1 fruit fly cellular context compared by ENCODE assay signal in the genomic region with DNA sequence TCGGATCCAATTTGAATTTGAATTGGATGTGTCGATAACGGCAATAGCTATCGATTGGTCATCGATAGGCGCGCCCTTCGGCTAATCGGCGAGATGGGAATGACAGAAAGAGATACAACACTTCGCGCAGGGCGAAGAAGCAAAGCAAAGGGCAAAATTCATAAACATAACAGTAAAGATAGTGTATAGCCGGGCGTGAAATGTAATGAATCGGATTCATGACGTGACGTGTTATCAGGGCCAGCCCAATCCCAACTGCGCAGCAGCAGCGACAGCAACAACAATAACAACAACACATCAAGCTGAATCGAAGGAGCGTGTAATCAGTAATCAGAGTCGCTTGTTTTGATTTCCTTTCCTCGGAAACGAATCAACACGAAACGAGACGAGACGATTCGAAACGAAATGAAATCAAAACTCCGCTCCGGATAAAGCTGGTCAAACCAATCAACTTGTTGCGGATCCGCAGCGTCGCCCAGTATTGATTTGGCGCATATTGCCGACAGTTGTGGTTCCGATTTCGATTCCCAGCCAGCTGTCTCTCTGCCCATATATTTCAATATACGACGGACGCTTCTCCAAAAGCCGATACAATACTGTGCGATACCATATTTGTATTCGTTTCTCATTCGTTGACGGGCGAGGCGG.
TF ChIP-seq lines count a peak whose summit lies in the region.

snz (plus strand) TSS at position 107 of the 648 bp plus-strand sequence.

TF ChIP-seq in whole organism, embryonic, 481 proteins besides CTCF, POLR2A, EP300 and RAD21 (continued from another document and continues in another):
- TF ChIP-seq ato (GFP tag; IDR thresholded peaks at IDR 0.05; lab: Robert Waterston, UW; ENCODE audit: partially characterized antibody) (peak; percentile 50; the same call in 1 of the 2 replicates), CG9817 (tag; optimal IDR thresholded peaks at IDR 0.05; lab: Kevin White, UChicago) (no peak), zfh2 (GFP tag; optimal IDR thresholded peaks at IDR 0.05; lab: Kevin White, UChicago) (no peak), CG8478 (optimal IDR thresholded peaks at IDR 0.05; lab: Kevin White, UChicago) (no peak), luna (GFP tag; optimal IDR thresholded peaks at IDR 0.05; lab: Kevin White, UChicago) (no peak), Pdp1 (GFP tag; optimal IDR thresholded peaks at IDR 0.05; lab: Kevin White, UChicago) (peak in 1 of 2 experiments; percentile 52), CG12744 (GFP tag; optimal IDR thresholded peaks at IDR 0.05; lab: Kevin White, UChicago) (no peak), phol (tag; optimal IDR thresholded peaks at IDR 0.05; lab: Kevin White, UChicago) (no peak), BtbVII (GFP tag; optimal IDR thresholded peaks at IDR 0.05; lab: Kevin White, UChicago) (peak; percentile 55), Sox102F (GFP tag; optimal IDR thresholded peaks at IDR 0.05; lab: Kevin White, UChicago) (no peak), ind (GFP tag; optimal IDR thresholded peaks at IDR 0.05; lab: Kevin White, UChicago) (no peak), sisA (GFP tag; IDR thresholded peaks at IDR 0.05; lab: Robert Waterston, UW) (no peak), pho (GFP tag; optimal IDR thresholded peaks at IDR 0.05; lab: Kevin White, UChicago) (no peak), CG8765 (GFP tag; IDR thresholded peaks at IDR 0.05; lab: Robert Waterston, UW) (no peak), sima (GFP tag; optimal IDR thresholded peaks at IDR 0.05; lab: Kevin White, UChicago) (no peak), H2.0 (GFP tag; IDR thresholded peaks at IDR 0.05; lab: Robert Waterston, UW) (no peak), exex (tag; optimal IDR thresholded peaks at IDR 0.05; lab: Kevin White, UChicago) (peak; percentile 68), chm (GFP tag; IDR thresholded peaks at IDR 0.05; lab: Robert Waterston, UW) (no peak), Atf6 (GFP tag; IDR thresholded peaks at IDR 0.05; lab: Robert Waterston, UW) (no peak), CG15696 (tag; optimal IDR thresholded peaks at IDR 0.05; lab: Kevin White, UChicago) (no peak), lab (GFP tag; optimal IDR thresholded peaks at IDR 0.05; lab: Kevin White, UChicago) (peak; percentile 46), Blimp-1 (GFP tag; optimal IDR thresholded peaks at IDR 0.05; lab: Kevin White, UChicago) (no peak), CG6254 (GFP tag; optimal IDR thresholded peaks at IDR 0.05; lab: Kevin White, UChicago) (no peak), CG1792 (GFP tag; optimal IDR thresholded peaks at IDR 0.05; lab: Kevin White, UChicago) (no peak), br (optimal IDR thresholded peaks at IDR 0.05; lab: Kevin White, UChicago) (no peak), fd64A (GFP tag; optimal IDR thresholded peaks at IDR 0.05; lab: Kevin White, UChicago) (no peak), Mrtf (GFP tag; IDR thresholded peaks at IDR 0.05; lab: Robert Waterston, UW) (no peak), vvl (GFP tag; IDR thresholded peaks at IDR 0.05; lab: Robert Waterston, UW) (no peak), CG7271 (tag; optimal IDR thresholded peaks at IDR 0.05; lab: Kevin White, UChicago) (no peak), CG17568 (GFP tag; optimal IDR thresholded peaks at IDR 0.05; lab: Kevin White, UChicago) (no peak), trem (tag; optimal IDR thresholded peaks at IDR 0.05; lab: Kevin White, UChicago) (peak; percentile 1), MBD-R2 (GFP tag; IDR thresholded peaks at IDR 0.05; lab: Robert Waterston, UW) (peak; percentile 52; the same call in 1 of the 2 replicates), CG43689 (GFP tag; IDR thresholded peaks at IDR 0.05; lab: Robert Waterston, UW) (no peak), CG1602 (GFP tag; optimal IDR thresholded peaks at IDR 0.05; lab: Kevin White, UChicago) (no peak), B-H1 (GFP tag; IDR thresholded peaks at IDR 0.05; lab: Robert Waterston, UW) (no peak), CG15514 (GFP tag; optimal IDR thresholded peaks at IDR 0.05; lab: Kevin White, UChicago) (peak; percentile 25), tin (GFP tag; optimal IDR thresholded peaks at IDR 0.05; lab: Kevin White, UChicago) (no peak), CG14014 (GFP tag; IDR thresholded peaks at IDR 0.05; lab: Robert Waterston, UW) (no peak), CG17328 (GFP tag; IDR thresholded peaks at IDR 0.05; lab: Robert Waterston, UW) (no peak), MTF-1 (GFP tag; optimal IDR thresholded peaks at IDR 0.05; lab: Kevin White, UChicago; ENCODE audit: borderline replicate concordance) (no peak), CG34224 (GFP tag; IDR thresholded peaks at IDR 0.05; lab: Robert Waterston, UW; ENCODE audit: partially characterized antibody) (peak; percentile 76), Hmr (GFP tag; optimal IDR thresholded peaks at IDR 0.05; lab: Kevin White, UChicago) (no peak), sr (GFP tag; IDR thresholded peaks at IDR 0.05; lab: Robert Waterston, UW) (no peak), CG14441 (GFP tag; IDR thresholded peaks at IDR 0.05; lab: Robert Waterston, UW) (no peak), Aef1 (GFP tag; IDR thresholded peaks at IDR 0.05; lab: Robert Waterston, UW) (no peak), Med (GFP tag; lab: Kevin White, UChicago) (peak; percentile 71), CG17361 (GFP tag; IDR thresholded peaks at IDR 0.05; lab: Robert Waterston, UW) (no peak), salm (tag; optimal IDR thresholded peaks at IDR 0.05; lab: Kevin White, UChicago) (no peak), Hand (GFP tag; optimal IDR thresholded peaks at IDR 0.05; lab: Kevin White, UChicago) (peak; percentile 6), ranshi (GFP tag; IDR thresholded peaks at IDR 0.05; lab: Robert Waterston, UW) (no peak; the same call in 1 of the 2 replicates), Side (GFP tag; optimal IDR thresholded peaks at IDR 0.05; lab: Kevin White, UChicago) (no peak), Antp (GFP tag; optimal IDR thresholded peaks at IDR 0.05; lab: Kevin White, UChicago) (no peak), sc (optimal IDR thresholded peaks at IDR 0.05; lab: Kevin White, UChicago) (no peak), sc (GFP tag; optimal IDR thresholded peaks at IDR 0.05; lab: Kevin White, UChicago) (no peak), nmo (GFP tag; optimal IDR thresholded peaks at IDR 0.05; lab: Kevin White, UChicago) (peak; percentile 1), Dbx (GFP tag; IDR thresholded peaks at IDR 0.05; lab: Robert Waterston, UW) (0 out of 3 replicates have a peak, but pooled peaks have one; percentile 5), Camta (GFP tag; optimal IDR thresholded peaks at IDR 0.05; lab: Kevin White, UChicago) (no peak), seq (GFP tag; IDR thresholded peaks at IDR 0.05; lab: Robert Waterston, UW) (no peak), CG9932 (GFP tag; IDR thresholded peaks at IDR 0.05; lab: Robert Waterston, UW) (0 out of 2 replicates have a peak, but pooled peaks have one; percentile 5), mirr (GFP tag; optimal IDR thresholded peaks at IDR 0.05; lab: Kevin White, UChicago) (peak; percentile 83), ase (GFP tag; IDR thresholded peaks at IDR 0.05; lab: Robert Waterston, UW) (no peak), CG15073 (GFP tag; optimal IDR thresholded peaks at IDR 0.05; lab: Kevin White, UChicago) (no peak), lbe (GFP tag; optimal IDR thresholded peaks at IDR 0.05; lab: Kevin White, UChicago) (no peak), CG4854 (GFP tag; optimal IDR thresholded peaks at IDR 0.05; lab: Kevin White, UChicago) (no peak), Sry-β (GFP tag; optimal IDR thresholded peaks at IDR 0.05; lab: Kevin White, UChicago) (no peak), oc (tag; optimal IDR thresholded peaks at IDR 0.05; lab: Kevin White, UChicago) (no peak), Fer1 (GFP tag; optimal IDR thresholded peaks at IDR 0.05; lab: Kevin White, UChicago) (peak; percentile 34), CG17385 (GFP tag; optimal IDR thresholded peaks at IDR 0.05; lab: Kevin White, UChicago) (peak; percentile 1), CG15479 (GFP tag; optimal IDR thresholded peaks at IDR 0.05; lab: Kevin White, UChicago) (peak; percentile 48), CG12155 (GFP tag; optimal IDR thresholded peaks at IDR 0.05; lab: Kevin White, UChicago) (peak; percentile 70), eve (GFP tag; optimal IDR thresholded peaks at IDR 0.05; lab: Kevin White, UChicago) (no peak), wek (GFP tag; optimal IDR thresholded peaks at IDR 0.05; lab: Kevin White, UChicago) (no peak), CoRest (tag; optimal IDR thresholded peaks at IDR 0.05; lab: Kevin White, UChicago) (peak; percentile 23), shn (GFP tag; optimal IDR thresholded peaks at IDR 0.05; lab: Kevin White, UChicago) (no peak), CG12104 (GFP tag; optimal IDR thresholded peaks at IDR 0.05; lab: Kevin White, UChicago) (no peak), gem (tag; optimal IDR thresholded peaks at IDR 0.05; lab: Kevin White, UChicago) (no peak), NfI (GFP tag; optimal IDR thresholded peaks at IDR 0.05; lab: Kevin White, UChicago) (no peak), Fer2 (tag; optimal IDR thresholded peaks at IDR 0.05; lab: Kevin White, UChicago) (no peak), aop (GFP tag; IDR thresholded peaks at IDR 0.05; lab: Robert Waterston, UW) (no peak), gsb (GFP tag; IDR thresholded peaks at IDR 0.05; lab: Robert Waterston, UW) (no peak), CG16863 (GFP tag; optimal IDR thresholded peaks at IDR 0.05; lab: Kevin White, UChicago) (no peak), Hey (tag; optimal IDR thresholded peaks at IDR 0.05; lab: Kevin White, UChicago) (no peak), CG5953 (GFP tag; IDR thresholded peaks at IDR 0.05; lab: Robert Waterston, UW) (no peak), CG12769 (tag; optimal IDR thresholded peaks at IDR 0.05; lab: Kevin White, UChicago) (no peak), gro (GFP tag; optimal IDR thresholded peaks at IDR 0.05; lab: Kevin White, UChicago) (no peak), cwo (GFP tag; optimal IDR thresholded peaks at IDR 0.05; lab: Kevin White, UChicago) (no peak), CHES-1-like (GFP tag; optimal IDR thresholded peaks at IDR 0.05; lab: Kevin White, UChicago) (no peak), grau (tag; optimal IDR thresholded peaks at IDR 0.05; lab: Kevin White, UChicago) (no peak), GATAe (GFP tag; conservative IDR thresholded peaks at IDR 0.05; lab: Robert Waterston, UW) (peak; percentile 54; the same call in 1 of the 2 replicates), pum (GFP tag; optimal IDR thresholded peaks at IDR 0.05; lab: Kevin White, UChicago) (no peak), CG10462 (GFP tag; optimal IDR thresholded peaks at IDR 0.05; lab: Kevin White, UChicago) (no peak), Scr (GFP tag; IDR thresholded peaks at IDR 0.05; lab: Robert Waterston, UW; ENCODE audit: partially characterized antibody) (peak; percentile 74), CG17612 (GFP tag; IDR thresholded peaks at IDR 0.05; lab: Robert Waterston, UW) (no peak), Rx (GFP tag; IDR thresholded peaks at IDR 0.05; lab: Robert Waterston, UW) (no peak), Gsc (GFP tag; IDR thresholded peaks at IDR 0.05; lab: Robert Waterston, UW) (no peak), kah (GFP tag; optimal IDR thresholded peaks at IDR 0.05; lab: Kevin White, UChicago) (no peak), Spps (tag; optimal IDR thresholded peaks at IDR 0.05; lab: Kevin White, UChicago) (no peak), Mes4 (GFP tag; optimal IDR thresholded peaks at IDR 0.05; lab: Kevin White, UChicago) (no peak), CG13894 (tag; optimal IDR thresholded peaks at IDR 0.05; lab: Kevin White, UChicago) (peak; percentile 65), CG6689 (GFP tag; IDR thresholded peaks at IDR 0.05; lab: Robert Waterston, UW) (no peak), CG13424 (tag; optimal IDR thresholded peaks at IDR 0.05; lab: Kevin White, UChicago) (no peak), her (GFP tag; optimal IDR thresholded peaks at IDR 0.05; lab: Kevin White, UChicago) (no peak), CG3847 (GFP tag; IDR thresholded peaks at IDR 0.05; lab: Robert Waterston, UW) (no peak), CG32767 (GFP tag; IDR thresholded peaks at IDR 0.05; lab: Robert Waterston, UW) (no peak), CG11696 (GFP tag; IDR thresholded peaks at IDR 0.05; lab: Robert Waterston, UW) (no peak), jumu (GFP tag; optimal IDR thresholded peaks at IDR 0.05; lab: Kevin White, UChicago) (no peak), CG15269 (tag; optimal IDR thresholded peaks at IDR 0.05; lab: Kevin White, UChicago) (no peak), Bdp1 (GFP tag; optimal IDR thresholded peaks at IDR 0.05; lab: Kevin White, UChicago) (no peak), Kr (GFP tag; optimal IDR thresholded peaks at IDR 0.05; lab: Kevin White, UChicago) (no peak), CG7372 (GFP tag; IDR thresholded peaks at IDR 0.05; lab: Robert Waterston, UW) (no peak), CG4424 (GFP tag; optimal IDR thresholded peaks at IDR 0.05; lab: Kevin White, UChicago) (no peak), eyg (GFP tag; optimal IDR thresholded peaks at IDR 0.05; lab: Kevin White, UChicago) (no peak), gt (GFP tag; IDR thresholded peaks at IDR 0.05; lab: Robert Waterston, UW) (no peak), CG4282 (GFP tag; optimal IDR thresholded peaks at IDR 0.05; lab: Kevin White, UChicago) (no peak), fd96Cb (tag; optimal IDR thresholded peaks at IDR 0.05; lab: Kevin White, UChicago) (no peak), CG7987 (GFP tag; optimal IDR thresholded peaks at IDR 0.05; lab: Kevin White, UChicago) (peak; percentile 23), CG10274 (GFP tag; optimal IDR thresholded peaks at IDR 0.05; lab: Kevin White, UChicago) (no peak), da (GFP tag; optimal IDR thresholded peaks at IDR 0.05; lab: Kevin White, UChicago) (no peak), CG15601 (tag; optimal IDR thresholded peaks at IDR 0.05; lab: Kevin White, UChicago) (no peak), Hr51 (GFP tag; optimal IDR thresholded peaks at IDR 0.05; lab: Kevin White, UChicago) (no peak), klu (GFP tag; IDR thresholded peaks at IDR 0.05; lab: Robert Waterston, UW) (no peak), Deaf1 (tag; optimal IDR thresholded peaks at IDR 0.05; lab: Kevin White, UChicago) (peak; percentile 94), CG9215 (GFP tag; IDR thresholded peaks at IDR 0.05; lab: Robert Waterston, UW) (no peak), nerfin-2 (GFP tag; IDR thresholded peaks at IDR 0.05; lab: Robert Waterston, UW; ENCODE audit: partially characterized antibody) (peak; percentile 65), Hr3 (GFP tag; optimal IDR thresholded peaks at IDR 0.05; lab: Kevin White, UChicago) (no peak), CG18599 (GFP tag; optimal IDR thresholded peaks at IDR 0.05; lab: Kevin White, UChicago) (no peak), ssp (GFP tag; IDR thresholded peaks at IDR 0.05; lab: Robert Waterston, UW) (no peak), CG17829 (tag; optimal IDR thresholded peaks at IDR 0.05; lab: Kevin White, UChicago) (no peak), Ssrp (tag; optimal IDR thresholded peaks at IDR 0.05; lab: Kevin White, UChicago) (no peak), trh (GFP tag; optimal IDR thresholded peaks at IDR 0.05; lab: Kevin White, UChicago) (no peak), HmgD (GFP tag; optimal IDR thresholded peaks at IDR 0.05; lab: Kevin White, UChicago) (no peak)
